Fruit fly (Drosophila melanogaster): Measurements from ENCODE around the gene mthl15.

The mthl15 gene

DNA sequence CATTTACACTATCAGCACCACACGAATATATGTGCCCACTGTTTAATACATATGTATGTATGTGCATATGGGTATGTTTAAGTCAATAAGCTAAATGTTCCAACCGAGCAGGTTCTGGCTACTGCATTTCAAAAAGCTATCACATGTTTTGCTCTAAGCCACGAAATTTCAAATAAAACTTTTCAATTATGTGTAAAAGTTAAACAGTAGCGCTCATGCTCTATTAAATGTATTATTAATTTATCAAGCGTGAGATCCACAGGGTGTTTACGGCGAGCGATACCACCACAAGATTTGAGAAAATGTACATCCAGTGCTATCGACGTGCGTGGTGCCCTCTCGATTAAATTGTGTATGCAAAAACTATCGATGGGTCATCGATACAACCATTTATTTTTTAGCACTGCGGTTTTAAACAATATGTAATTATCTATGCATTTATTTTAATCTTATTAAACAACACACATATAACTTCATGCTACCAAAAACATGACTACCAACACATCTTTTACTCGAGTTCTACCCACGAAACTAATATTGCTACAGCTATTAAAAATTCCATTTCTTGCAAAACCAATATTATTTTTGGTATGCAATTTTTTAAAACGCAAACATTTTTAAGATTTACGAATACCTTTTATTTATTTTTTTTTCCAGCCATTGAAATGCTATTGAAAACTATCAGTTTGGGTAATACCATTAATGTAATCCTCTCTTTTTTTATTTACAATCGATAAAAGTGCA is 22.8 kb upstream of the mthl15 start, which contains the start of gene Pten (continued):
- no peak for TF ChIP-seq ham (GFP tag; IDR thresholded peaks at IDR 0.05)
- TF ChIP-seq bbx (GFP tag; IDR thresholded peaks at IDR 0.05; ENCODE audit: partially characterized antibody), result peak; percentile 89
- TF ChIP-seq Max (GFP tag; optimal IDR thresholded peaks at IDR 0.05), result peak; percentile 79
- TF ChIP-seq CG16863 (GFP tag; optimal IDR thresholded peaks at IDR 0.05), result peak; percentile 60
- peak; percentile 64 for TF ChIP-seq pho (GFP tag; optimal IDR thresholded peaks at IDR 0.05)
- TF ChIP-seq CG14860 (GFP tag; IDR thresholded peaks at IDR 0.05; ENCODE audit: partially characterized antibody), result peak; percentile 87
- peak; percentile 49 for TF ChIP-seq grn (GFP tag; optimal IDR thresholded peaks at IDR 0.05)
- TF ChIP-seq Hmx (GFP tag; optimal IDR thresholded peaks at IDR 0.05), result peak; percentile 41
- no peak for TF ChIP-seq D (optimal IDR thresholded peaks at IDR 0.05)
- peak; percentile 65 for TF ChIP-seq D (GFP tag; optimal IDR thresholded peaks at IDR 0.05)
- peak; percentile 79 for TF ChIP-seq Sry-δ (GFP tag; optimal IDR thresholded peaks at IDR 0.05)
- peak; percentile 11 for TF ChIP-seq Sry-β (GFP tag; optimal IDR thresholded peaks at IDR 0.05)
- peak; percentile 58; the same call in 2 of the 3 replicates for TF ChIP-seq B-H1 (GFP tag; IDR thresholded peaks at IDR 0.05)
- no peak for TF ChIP-seq mirr (GFP tag; optimal IDR thresholded peaks at IDR 0.05)
- TF ChIP-seq ci (GFP tag; IDR thresholded peaks at IDR 0.05), result peak; percentile 73; the same call in 1 of the 3 replicates
- peak; percentile 58 for TF ChIP-seq pnt (GFP tag; optimal IDR thresholded peaks at IDR 0.05)
- TF ChIP-seq CG12744 (GFP tag; optimal IDR thresholded peaks at IDR 0.05), result peak; percentile 16
- peak; percentile 64 for TF ChIP-seq jumu (GFP tag; optimal IDR thresholded peaks at IDR 0.05)
- TF ChIP-seq Hsf (GFP tag; optimal IDR thresholded peaks at IDR 0.05), result peak; percentile 63
- peak; percentile 7 for TF ChIP-seq emc (GFP tag; optimal IDR thresholded peaks at IDR 0.05)
- TF ChIP-seq esg (GFP tag; conservative IDR thresholded peaks at IDR 0.05), result 0 out of 2 replicates have a peak, but pooled peaks have one; percentile 50
- TF ChIP-seq CG34224 (GFP tag; IDR thresholded peaks at IDR 0.05; ENCODE audit: partially characterized antibody), result peak; percentile 80
- TF ChIP-seq Ssrp (tag; optimal IDR thresholded peaks at IDR 0.05), result peak; percentile 71
- TF ChIP-seq E2f2 (GFP tag; IDR thresholded peaks at IDR 0.05), result peak; percentile 60
- TF ChIP-seq sug (tag; optimal IDR thresholded peaks at IDR 0.05), result peak; percentile 57
- TF ChIP-seq gsb (GFP tag; IDR thresholded peaks at IDR 0.05), result no peak
- TF ChIP-seq CG7928 (GFP tag; optimal IDR thresholded peaks at IDR 0.05), result peak; percentile 4
- TF ChIP-seq Hr51 (GFP tag; optimal IDR thresholded peaks at IDR 0.05), result peak in 1 of 2 experiments; percentile 46
- TF ChIP-seq CG3838 (GFP tag; optimal IDR thresholded peaks at IDR 0.05), result no peak
- TF ChIP-seq CG34376 (GFP tag; optimal IDR thresholded peaks at IDR 0.05), result peak; percentile 35
- TF ChIP-seq CG3995 (GFP tag; optimal IDR thresholded peaks at IDR 0.05), result peak; percentile 5
- peak; percentile 27 for TF ChIP-seq CG3163 (GFP tag; optimal IDR thresholded peaks at IDR 0.05)
- TF ChIP-seq ase (GFP tag; IDR thresholded peaks at IDR 0.05), result no peak; the same call in 2 of the 3 replicates
- TF ChIP-seq ERR (GFP tag; optimal IDR thresholded peaks at IDR 0.05), result peak; percentile 9
- peak; percentile 38 for TF ChIP-seq CG1647 (GFP tag; optimal IDR thresholded peaks at IDR 0.05)
- 0 out of 3 replicates have a peak, but pooled peaks have one; percentile 33 for TF ChIP-seq C15 (GFP tag; IDR thresholded peaks at IDR 0.05)
- TF ChIP-seq schlank (tag; optimal IDR thresholded peaks at IDR 0.05), result no peak
- no peak for TF ChIP-seq Nf-YB (GFP tag; optimal IDR thresholded peaks at IDR 0.05)
- no peak for TF ChIP-seq odd (GFP tag; optimal IDR thresholded peaks at IDR 0.05)
- TF ChIP-seq CG10654 (GFP tag; optimal IDR thresholded peaks at IDR 0.05), result peak; percentile 62
- peak; percentile 5 for TF ChIP-seq CG1529 (GFP tag; optimal IDR thresholded peaks at IDR 0.05)
- TF ChIP-seq CG2875 (GFP tag; optimal IDR thresholded peaks at IDR 0.05), result no peak
- TF ChIP-seq chinmo (GFP tag; IDR thresholded peaks at IDR 0.05; ENCODE audit: partially characterized antibody), result peak; percentile 85; the same call in 2 of the 4 replicates
- TF ChIP-seq Dll (GFP tag; IDR thresholded peaks at IDR 0.05; ENCODE audit: partially characterized antibody), result peak; percentile 84
- peak; percentile 62 for TF ChIP-seq az2 (GFP tag; optimal IDR thresholded peaks at IDR 0.05)
- peak; percentile 83 for TF ChIP-seq pzg (GFP tag; optimal IDR thresholded peaks at IDR 0.05)
- peak; percentile 12 for TF ChIP-seq corto (GFP tag; optimal IDR thresholded peaks at IDR 0.05)
- TF ChIP-seq CG5953 (GFP tag; IDR thresholded peaks at IDR 0.05), result no peak
- TF ChIP-seq lilli (GFP tag; optimal IDR thresholded peaks at IDR 0.05), result peak; percentile 69

Measured in whole organism, embryonic.